Worm (Caenorhabditis elegans): ENCODE measurements around the gene K09F6.3.

DNA sequence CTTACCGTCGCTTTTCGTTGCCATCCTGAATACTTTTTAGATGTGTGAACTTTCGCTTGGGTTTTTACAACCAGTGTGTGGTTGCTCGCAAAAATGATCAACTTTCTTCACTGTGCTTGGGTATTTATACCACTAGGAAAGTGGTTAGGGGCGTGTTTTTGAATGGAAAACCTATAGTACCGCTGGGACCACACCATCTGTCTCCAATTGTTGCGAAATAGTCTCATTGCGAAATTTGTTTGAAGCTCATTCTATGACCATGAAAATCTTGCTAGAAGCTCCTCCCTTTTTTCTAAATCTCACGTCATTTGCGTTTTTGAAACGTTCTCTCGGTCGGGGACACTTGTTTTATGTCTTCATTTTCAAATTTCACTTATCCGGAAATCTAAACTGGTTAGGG is 33.8 kb downstream of the K09F6.3 start, which contains the start of the genes K09F6.10 and K09F6.13:
- no peak for TF ChIP-seq mab-9 (GFP tag; IDR thresholded peaks at IDR 0.05)
- no peak for TF ChIP-seq swsn-7 (tag; optimal IDR thresholded peaks at IDR 0.05)
- TF ChIP-seq dpl-1 (GFP tag; optimal IDR thresholded peaks at IDR 0.05): no peak
- TF ChIP-seq hlh-4 (tag; optimal IDR thresholded peaks at IDR 0.05): no peak
- no peak for TF ChIP-seq fos-1 (tag; optimal IDR thresholded peaks at IDR 0.05)
